Worm (Caenorhabditis elegans): Measurements from ENCODE around the gene str-92.

Gene str-92

DNA sequence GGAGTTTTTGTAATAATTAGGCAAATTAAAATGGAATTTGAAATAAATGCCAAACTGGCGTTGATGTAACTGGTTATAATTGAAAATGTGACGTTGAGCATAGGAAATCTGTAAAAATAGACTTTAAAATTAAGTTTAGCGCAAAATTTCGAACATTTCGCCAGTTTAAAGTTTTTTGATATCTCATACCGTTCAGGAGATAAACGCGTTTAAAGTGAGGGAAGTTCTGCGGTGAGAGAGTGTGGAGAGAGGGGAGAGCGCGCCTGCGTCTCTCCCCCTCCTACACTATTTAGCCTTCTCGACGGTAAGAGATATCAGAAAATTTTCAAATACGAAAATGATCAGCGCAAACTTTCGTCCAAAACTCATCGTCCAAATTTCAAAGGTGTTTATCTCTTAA, at the start of gene str-92:
Gene str-92, minus strand, starts transcription at position 101 of the 400 bp plus-strand sequence.
- no peak for TF ChIP-seq Y53G8AR.9 (GFP tag; conservative IDR thresholded peaks at IDR 0.05)
- no peak for TF ChIP-seq dpl-1 (GFP tag; optimal IDR thresholded peaks at IDR 0.05)
- no peak for TF ChIP-seq unc-62 (GFP tag; optimal IDR thresholded peaks at IDR 0.05)
- no peak for TF ChIP-seq lin-40 (tag; optimal IDR thresholded peaks at IDR 0.05)
- no peak for TF ChIP-seq hsf-1 (GFP tag; IDR thresholded peaks at IDR 0.05)
- TF ChIP-seq nhr-179 (tag; optimal IDR thresholded peaks at IDR 0.05), result no peak
- TF ChIP-seq hmg-20 (GFP tag; IDR thresholded peaks at IDR 0.05), result no peak
- no peak for TF ChIP-seq somi-1 (GFP tag; optimal IDR thresholded peaks at IDR 0.05)
- TF ChIP-seq efl-1 (GFP tag; optimal IDR thresholded peaks at IDR 0.05), result no peak
- TF ChIP-seq nhr-120 (GFP tag; IDR thresholded peaks at IDR 0.05), result no peak
- no peak for TF ChIP-seq ceh-27 (GFP tag; optimal IDR thresholded peaks at IDR 0.05)

ce11 chrV:17724704-17725103, 48.3 kb upstream of the str-92 start, which contains the start of gene fat-5:
Gene fat-5 (plus strand): TSS chrV:17725004.
- TF ChIP-seq ets-4 (GFP tag; optimal IDR thresholded peaks at IDR 0.05) (no peak), zim-3 (tag; optimal IDR thresholded peaks at IDR 0.05) (no peak), xnd-1 (tag; optimal IDR thresholded peaks at IDR 0.05) (no peak), dpl-1 (GFP tag; optimal IDR thresholded peaks at IDR 0.05) (no peak), T26A5.8 (tag; optimal IDR thresholded peaks at IDR 0.05) (no peak), Y56A3A.18 (GFP tag; IDR thresholded peaks at IDR 0.05) (no peak), Y53F4B.3 (GFP tag; IDR thresholded peaks at IDR 0.05) (no peak)

DNA sequence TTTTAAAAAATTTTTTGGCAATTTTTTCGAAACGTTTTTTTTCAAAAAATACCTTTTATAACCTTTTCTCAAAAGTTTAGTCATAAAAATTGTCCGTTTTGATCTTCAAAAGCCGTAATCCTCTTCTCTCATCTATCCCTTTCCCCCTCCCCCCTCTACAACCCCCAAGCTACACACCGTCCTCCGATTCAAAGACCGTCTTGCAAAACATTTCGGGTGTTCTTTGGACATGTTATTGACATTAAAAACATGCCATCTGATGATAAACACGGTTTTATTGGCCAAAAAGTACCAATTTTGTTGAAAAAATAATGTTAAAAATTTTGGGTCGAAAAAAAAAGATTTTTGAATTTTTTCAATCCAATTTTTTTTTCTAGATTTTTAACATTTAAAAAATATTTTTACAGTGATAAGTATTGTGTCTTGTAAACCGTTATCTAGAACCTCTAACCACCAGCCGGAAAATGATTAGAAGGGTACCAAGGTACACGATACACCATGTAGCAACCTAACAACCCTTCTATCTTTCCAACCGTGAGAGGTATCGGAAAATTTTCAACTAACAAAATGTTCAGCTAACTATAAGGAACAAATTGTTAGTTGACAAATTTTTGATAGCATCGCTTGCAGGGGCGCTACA, 46.8 kb upstream of the str-92 start:
- TF ChIP-seq nhr-80 (tag; optimal IDR thresholded peaks at IDR 0.05), result peak; percentile 44
- no peak for TF ChIP-seq sptf-2 (GFP tag; optimal IDR thresholded peaks at IDR 0.05)

ce11 chrV:17722553-17722952, 46.1 kb upstream of the str-92 start:
- TF ChIP-seq ceh-40 (GFP tag; IDR thresholded peaks at IDR 0.05), result no peak
- no peak for TF ChIP-seq F39B2.1 (GFP tag; IDR thresholded peaks at IDR 0.05)
- TF ChIP-seq madf-3 (GFP tag; IDR thresholded peaks at IDR 0.05), result no peak
- TF ChIP-seq T07F8.4 (tag; optimal IDR thresholded peaks at IDR 0.05), result no peak
- TF ChIP-seq unc-62 (GFP tag; optimal IDR thresholded peaks at IDR 0.05), result no peak
- no peak for TF ChIP-seq mel-28 (tag; optimal IDR thresholded peaks at IDR 0.05; ENCODE audit: borderline replicate concordance)
- no peak for TF ChIP-seq ztf-6 (GFP tag; IDR thresholded peaks at IDR 0.05)
- no peak for TF ChIP-seq sptf-2 (GFP tag; optimal IDR thresholded peaks at IDR 0.05)
- no peak for TF ChIP-seq Y79H2A.3 (GFP tag; conservative IDR thresholded peaks at IDR 0.05)
- no peak for TF ChIP-seq lin-54 (GFP tag; optimal IDR thresholded peaks at IDR 0.05)
- no peak for TF ChIP-seq mcd-1 (GFP tag; IDR thresholded peaks at IDR 0.05)
- no peak for TF ChIP-seq hsf-1 (GFP tag; IDR thresholded peaks at IDR 0.05)
- TF ChIP-seq tbp1 (GFP tag; optimal IDR thresholded peaks at IDR 0.05), result peak; percentile 72
- TF ChIP-seq Y95B8A.8 (GFP tag; IDR thresholded peaks at IDR 0.05), result no peak
- TF ChIP-seq ets-4 (GFP tag; optimal IDR thresholded peaks at IDR 0.05), result no peak
- TF ChIP-seq F33H1.4 (GFP tag; IDR thresholded peaks at IDR 0.05), result no peak
- no peak for TF ChIP-seq nhr-179 (tag; optimal IDR thresholded peaks at IDR 0.05)
- TF ChIP-seq snpc-1.1 (tag; optimal IDR thresholded peaks at IDR 0.05; ENCODE audit: insufficient read depth), result no peak
- TF ChIP-seq tlf-1 (GFP tag; optimal IDR thresholded peaks at IDR 0.05), result no peak
- TF ChIP-seq rpc-1 (optimal IDR thresholded peaks at IDR 0.05), result peak; percentile 13
- TF ChIP-seq rpc-1 (tag; optimal IDR thresholded peaks at IDR 0.05), result peak; percentile 67
- no peak for TF ChIP-seq let-607 (tag; optimal IDR thresholded peaks at IDR 0.05)
- no peak for TF ChIP-seq athp-1 (tag; optimal IDR thresholded peaks at IDR 0.05)
- TF ChIP-seq dpff-1 (tag; optimal IDR thresholded peaks at IDR 0.05), result no peak
- TF ChIP-seq T26A5.8 (tag; optimal IDR thresholded peaks at IDR 0.05), result no peak
- no peak for TF ChIP-seq hlh-26 (GFP tag; conservative IDR thresholded peaks at IDR 0.05)
- no peak for TF ChIP-seq Y67H2A.10 (GFP tag; conservative IDR thresholded peaks at IDR 0.05)
- no peak for TF ChIP-seq atf-7 (tag; optimal IDR thresholded peaks at IDR 0.05)
- no peak for TF ChIP-seq let-526 (GFP tag; IDR thresholded peaks at IDR 0.05)
- TF ChIP-seq aptf-2 (GFP tag; conservative IDR thresholded peaks at IDR 0.05), result no peak
- no peak for TF ChIP-seq lin-40 (tag; optimal IDR thresholded peaks at IDR 0.05)
- TF ChIP-seq dox-1 (GFP tag; IDR thresholded peaks at IDR 0.05), result no peak

Data from whole organism, young adult.